Worm (Caenorhabditis elegans) whole organism, early embryonic: ENCODE data around the gene stc-1.

Experiments used
- aly-1 ChIP-seq: sonication (generic microtip); optimal IDR thresholded peaks from 2 replicates; lab custom pipeline; 2016; ENCODE audit warnings: missing genetic modification characterization, missing compliant biosample characterization
- ama-1 ChIP-seq: fragments of 150-350 bp; optimal IDR thresholded peaks from 2 replicates; lab custom pipeline; 2014
- ceh-13 ChIP-seq: fragments of 200-800 bp; sonication (Bioruptor generic); optimal IDR thresholded peaks from 2 replicates; lab custom pipeline; 2018; ENCODE audit warnings: mild to moderate bottlenecking, missing genetic modification characterization, missing compliant biosample characterization
- ceh-36 ChIP-seq: sonication (generic microtip); optimal IDR thresholded peaks from 2 replicates; lab custom pipeline; 2016; ENCODE audit warnings: missing genetic modification characterization, inconsistent platforms, missing compliant biosample characterization
- ets-7 ChIP-seq: sonication (generic microtip); optimal IDR thresholded peaks from 2 replicates; lab custom pipeline; 2016; ENCODE audit warnings: missing genotype, missing genetic modification characterization, missing compliant biosample characterization
- flt-1 ChIP-seq: fragments of 200-800 bp; sonication (Bioruptor generic); IDR thresholded peaks from 2 replicates; pipeline ENCODE4 v1.3.6; 2022; ENCODE audit warnings: missing genetic modification characterization, missing compliant biosample characterization
- hmbx-1 ChIP-seq: sonication (generic microtip); optimal IDR thresholded peaks from 2 replicates; lab custom pipeline; 2016; ENCODE audit warnings: mild to moderate bottlenecking, missing genetic modification characterization, missing compliant biosample characterization
- hmg-4 ChIP-seq: fragments of 200-800 bp; sonication (Bioruptor generic); optimal IDR thresholded peaks from 2 replicates; lab custom pipeline; 2018; ENCODE audit warnings: mild to moderate bottlenecking, missing genetic modification characterization, missing compliant biosample characterization
- hnd-1 ChIP-seq: sonication (generic microtip); optimal IDR thresholded peaks from 2 replicates; lab custom pipeline; 2016; ENCODE audit warnings: missing genetic modification characterization, missing compliant biosample characterization
- pes-1 ChIP-seq: fragments of 200-800 bp; sonication (Bioruptor generic); IDR thresholded peaks from 2 replicates; pipeline ENCODE4 v1.3.6; 2022; ENCODE audit warnings: missing genetic modification reagents, missing genetic modification characterization, missing compliant biosample characterization
- sea-1 ChIP-seq: fragments of 200-800 bp; sonication (Bioruptor generic); conservative IDR thresholded peaks from 2 replicates; pipeline ENCODE4 v1.3.6; 2022; ENCODE audit warnings: missing genetic modification characterization, missing compliant biosample characterization
- tbx-11 ChIP-seq: fragments of 200-800 bp; sonication (Bioruptor generic); IDR thresholded peaks from 2 replicates; pipeline ENCODE4 v1.3.6; 2022; ENCODE audit warnings: missing genetic modification characterization, missing compliant biosample characterization
- tbx-37 ChIP-seq: fragments of 200-800 bp; sonication (Bioruptor generic); conservative IDR thresholded peaks from 2 replicates; pipeline ENCODE4 v1.3.6; 2022; ENCODE audit warnings: missing genetic modification reagents, missing genetic modification characterization, missing compliant biosample characterization
- tra-4 ChIP-seq: sonication (generic microtip); optimal IDR thresholded peaks from 2 replicates; lab custom pipeline; 2017; ENCODE audit warnings: missing genetic modification characterization, missing compliant biosample characterization

DNA sequence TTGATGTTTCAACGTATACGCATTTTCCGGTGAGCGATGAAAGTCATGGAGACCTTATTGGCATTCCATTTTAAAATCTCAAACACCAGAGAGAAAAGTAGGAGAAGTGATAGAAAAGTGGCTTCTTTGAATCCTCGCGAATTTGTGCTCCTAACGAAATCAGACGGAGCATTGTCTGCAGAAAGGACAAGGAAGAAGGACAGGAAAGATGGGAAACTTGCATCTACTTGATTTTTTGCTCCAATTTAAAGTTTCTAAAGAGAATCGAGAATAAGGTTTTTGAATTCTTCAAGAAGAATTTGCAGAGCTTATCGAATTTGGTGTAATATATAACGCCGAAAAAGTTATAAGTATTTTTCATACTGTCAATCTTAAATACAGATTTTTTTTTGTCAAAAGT is 14.8 kb downstream of the stc-1 start:
- TF ChIP-seq ama-1 (lab: Kevin White, UChicago) (no peak), aly-1 (tag; lab: Kevin White, UChicago) (no peak), tbx-37 (GFP tag; lab: Robert Waterston, UW) (no peak), ets-7 (tag; lab: Kevin White, UChicago) (no peak), tra-4 (tag; lab: Kevin White, UChicago) (no peak), flt-1 (no peak), ceh-36 (tag; lab: Kevin White, UChicago) (no peak), tbx-11 (GFP tag; lab: Robert Waterston, UW) (no peak), ceh-13 (no peak), sea-1 (GFP tag; lab: Robert Waterston, UW) (no peak), hnd-1 (no peak), hmbx-1 (tag; lab: Kevin White, UChicago) (no peak), hmg-4 (GFP tag; lab: Kevin White, UChicago) (no peak), pes-1 (no peak)
